Fruit fly (Drosophila melanogaster): Measurements from ENCODE around the gene CG14316.
A peak's percentile ranks its signal among the peaks of the same experiment; 100 is the strongest.

- no peak for TF ChIP-seq CG13204 (GFP tag; optimal IDR thresholded peaks at IDR 0.05)
- no peak for TF ChIP-seq Snoo (tag; optimal IDR thresholded peaks at IDR 0.05)
- TF ChIP-seq CG32121 (GFP tag; IDR thresholded peaks at IDR 0.05): peak; percentile 23; the same call in 1 of the 2 replicates
- TF ChIP-seq rn (GFP tag; IDR thresholded peaks at IDR 0.05): no peak
- no peak for TF ChIP-seq CG17806 (tag; optimal IDR thresholded peaks at IDR 0.05)
- TF ChIP-seq Ets98B (GFP tag; IDR thresholded peaks at IDR 0.05): no peak
- TF ChIP-seq CG4496 (GFP tag; IDR thresholded peaks at IDR 0.05): no peak
- TF ChIP-seq gl (tag; optimal IDR thresholded peaks at IDR 0.05): no peak
- TF ChIP-seq EcR (GFP tag; optimal IDR thresholded peaks at IDR 0.05): no peak
- no peak for TF ChIP-seq CG34367 (tag; optimal IDR thresholded peaks at IDR 0.05)
These were observed 31.3 kb downstream of the CG14316 start, which contains the start of gene cdm for dm6 chr3R:18183244-18183643.

Measured in whole organism, pupa.